Worm (Caenorhabditis elegans): ENCODE measurements around the gene clec-135.

The clec-135 gene

DNA sequence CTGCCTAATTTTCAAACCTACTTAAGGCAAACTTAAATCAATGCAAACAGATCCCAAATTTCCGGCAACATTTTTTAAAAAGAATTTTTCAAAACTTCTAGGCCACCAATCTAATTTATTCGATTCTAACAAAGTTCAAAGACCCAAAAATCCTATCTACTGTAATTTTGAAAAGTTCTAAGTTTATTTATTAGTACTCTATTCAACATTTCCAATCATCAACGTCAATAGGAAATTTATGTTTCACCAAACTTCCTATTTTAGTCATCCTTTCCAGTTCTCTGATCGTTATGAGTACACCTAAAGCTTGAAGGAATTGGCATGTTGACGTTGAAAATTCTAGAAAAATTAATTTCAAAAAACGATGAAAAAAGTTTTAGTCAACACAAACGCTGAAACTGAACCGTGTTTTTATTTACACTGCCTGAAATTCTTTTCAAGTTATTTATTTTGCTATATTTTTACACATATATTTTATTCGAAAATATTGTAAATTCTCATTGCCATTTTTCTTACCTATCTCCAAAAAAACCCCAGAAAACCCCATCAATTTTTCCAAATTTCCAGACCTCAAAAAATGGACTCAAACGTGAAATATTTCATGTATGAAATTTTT lies 17.2 kb upstream of the clec-135 start, which contains the start of gene npr-42:
TSS of gene npr-42 (plus strand) at position 566 of the 616 bp plus-strand sequence.
- TF ChIP-seq lsy-2 (tag; optimal IDR thresholded peaks at IDR 0.05) = no peak
- TF ChIP-seq irx-1 (tag; optimal IDR thresholded peaks at IDR 0.05) = no peak
- no peak for TF ChIP-seq efl-3 (GFP tag; optimal IDR thresholded peaks at IDR 0.05)
- TF ChIP-seq ceh-63 (GFP tag; optimal IDR thresholded peaks at IDR 0.05) = no peak
- TF ChIP-seq nhr-71 (tag; optimal IDR thresholded peaks at IDR 0.05) = no peak
- no peak for TF ChIP-seq isw-1 (GFP tag; IDR thresholded peaks at IDR 0.05)
- TF ChIP-seq nhr-20 (tag; optimal IDR thresholded peaks at IDR 0.05) = no peak
- TF ChIP-seq aly-2 (tag; optimal IDR thresholded peaks at IDR 0.05) = no peak
- no peak for TF ChIP-seq tlp-1 (tag; optimal IDR thresholded peaks at IDR 0.05)
- no peak for TF ChIP-seq zag-1 (tag; optimal IDR thresholded peaks at IDR 0.05)
- no peak for TF ChIP-seq tbx-2 (tag; optimal IDR thresholded peaks at IDR 0.05)
- TF ChIP-seq rnt-1 (tag; optimal IDR thresholded peaks at IDR 0.05) = no peak
- no peak for TF ChIP-seq nhr-84 (tag; optimal IDR thresholded peaks at IDR 0.05)
- no peak for TF ChIP-seq Y116A8C.19 (tag; optimal IDR thresholded peaks at IDR 0.05; ENCODE audit: borderline replicate concordance)
- no peak for TF ChIP-seq mef-2 (tag; optimal IDR thresholded peaks at IDR 0.05)
- no peak for TF ChIP-seq snpc-4 (tag; optimal IDR thresholded peaks at IDR 0.05)

DNA sequence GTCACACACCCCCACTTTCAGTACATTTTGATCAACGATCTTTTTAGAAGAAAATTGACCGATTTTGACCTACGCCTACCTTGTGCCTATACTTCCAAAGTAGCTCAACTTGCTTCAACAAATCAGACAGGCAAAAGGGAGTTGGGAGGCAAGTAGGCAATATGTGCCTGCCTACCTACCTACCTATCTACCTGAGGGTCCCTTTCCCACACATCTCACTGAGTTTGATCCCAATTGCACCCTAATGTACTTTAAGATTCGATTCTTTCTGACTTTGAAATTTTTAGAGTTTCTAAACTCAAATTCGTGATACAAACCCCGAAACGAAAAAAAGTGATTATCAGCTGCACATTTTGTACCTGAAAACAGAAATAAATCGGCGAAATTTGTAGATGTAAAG lies 9.1 kb upstream of the clec-135 start:
- no peak for TF ChIP-seq grh-1 (GFP tag; IDR thresholded peaks at IDR 0.05)
- no peak for TF ChIP-seq fkh-10 (GFP tag; optimal IDR thresholded peaks at IDR 0.05)
- TF ChIP-seq tlp-1 (tag; optimal IDR thresholded peaks at IDR 0.05) = no peak
- TF ChIP-seq unc-98 (GFP tag; IDR thresholded peaks at IDR 0.05) = no peak
- TF ChIP-seq lsy-2 (tag; optimal IDR thresholded peaks at IDR 0.05) = no peak

DNA sequence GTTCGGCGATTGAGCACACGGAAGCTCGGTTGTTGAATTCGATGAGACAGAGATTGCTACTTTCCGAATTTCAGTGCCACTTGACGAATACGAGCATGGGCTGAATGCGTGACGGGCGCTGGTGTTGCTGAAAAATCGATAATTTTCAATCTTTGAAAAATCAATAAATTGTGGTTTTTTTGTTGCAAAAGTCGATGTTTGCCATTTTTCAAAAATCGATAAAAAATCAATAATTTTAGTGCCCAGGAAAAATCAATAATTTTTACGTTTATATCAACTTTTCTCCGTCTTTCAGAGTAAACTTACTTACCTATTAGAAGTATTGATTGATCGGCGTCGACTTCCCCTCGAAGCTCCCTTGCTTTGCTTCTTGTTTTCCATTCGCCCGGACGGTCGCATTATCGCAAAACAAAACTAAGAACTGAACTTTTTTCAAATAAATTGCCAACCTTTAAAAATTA lies 2.0 kb downstream of the clec-135 start, which contains the start of gene C16A11.7:
TSS of gene C16A11.7 (minus strand) at position 411 of the 461 bp plus-strand sequence.
- no peak for TF ChIP-seq swsn-7 (tag; optimal IDR thresholded peaks at IDR 0.05)
- TF ChIP-seq mab-9 (GFP tag; IDR thresholded peaks at IDR 0.05) = no peak
- TF ChIP-seq mef-2 (tag; optimal IDR thresholded peaks at IDR 0.05) = no peak
- TF ChIP-seq irx-1 (tag; optimal IDR thresholded peaks at IDR 0.05) = no peak
- no peak for TF ChIP-seq aha-1 (tag; optimal IDR thresholded peaks at IDR 0.05)
- no peak for TF ChIP-seq hlh-4 (tag; optimal IDR thresholded peaks at IDR 0.05)
- no peak for TF ChIP-seq lin-39 (tag; optimal IDR thresholded peaks at IDR 0.05)
- no peak for TF ChIP-seq nhr-20 (tag; optimal IDR thresholded peaks at IDR 0.05)
- no peak for TF ChIP-seq ztf-11 (tag; optimal IDR thresholded peaks at IDR 0.05)
- no peak for TF ChIP-seq alr-1 (tag; optimal IDR thresholded peaks at IDR 0.05; ENCODE audit: borderline replicate concordance)
- no peak for TF ChIP-seq fos-1 (tag; optimal IDR thresholded peaks at IDR 0.05)
- no peak for TF ChIP-seq nhr-77 (tag; optimal IDR thresholded peaks at IDR 0.05)
- TF ChIP-seq sup-37 (GFP tag; optimal IDR thresholded peaks at IDR 0.05) = no peak
- TF ChIP-seq ceh-8 (GFP tag; optimal IDR thresholded peaks at IDR 0.05) = no peak
- TF ChIP-seq hpl-2 (GFP tag; optimal IDR thresholded peaks at IDR 0.05) = no peak
- TF ChIP-seq skn-1 (tag; optimal IDR thresholded peaks at IDR 0.05) = no peak
- TF ChIP-seq nhr-237 (tag; optimal IDR thresholded peaks at IDR 0.05) = no peak
- TF ChIP-seq grh-1 (GFP tag; IDR thresholded peaks at IDR 0.05) = no peak
- no peak for TF ChIP-seq nhr-90 (tag; optimal IDR thresholded peaks at IDR 0.05; ENCODE audit: poor library complexity)
- TF ChIP-seq sox-4 (tag; optimal IDR thresholded peaks at IDR 0.05) = no peak

DNA sequence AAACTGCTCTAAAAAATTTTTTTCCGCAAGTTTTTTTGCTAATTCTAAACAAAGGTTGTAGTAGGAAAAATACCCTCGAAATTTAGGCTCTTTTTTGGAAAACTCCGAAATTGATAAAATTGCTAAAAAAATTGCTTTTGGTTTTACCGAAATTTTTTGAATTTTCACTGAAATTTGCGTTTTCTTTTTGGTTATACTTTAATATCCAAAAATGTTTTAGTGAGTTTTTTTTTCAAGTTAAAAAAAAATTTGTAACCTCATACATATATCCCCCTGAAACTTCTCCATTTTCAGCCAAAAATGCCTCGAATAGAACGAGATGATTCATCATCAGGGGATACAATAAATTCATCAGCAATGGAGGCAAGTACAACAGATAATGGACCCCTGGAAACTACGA lies 11.7 kb downstream of the clec-135 start, which contains the start of gene gpa-11:
TSS of gene gpa-11 (plus strand) at position 301 of the 400 bp plus-strand sequence.
- TF ChIP-seq dpl-1 (GFP tag; optimal IDR thresholded peaks at IDR 0.05) = no peak

Measured in whole organism, L1 larva.